Fruit fly (Drosophila melanogaster): Measurements from ENCODE around the gene atms.

dm6 chr3R:4712063-4712462 is 37.8 kb upstream of the atms start:
- TF ChIP-seq bab2 (GFP tag; optimal IDR thresholded peaks at IDR 0.05), result no peak
- TF ChIP-seq CG12659 (GFP tag; optimal IDR thresholded peaks at IDR 0.05), result no peak
